Worm (Caenorhabditis elegans) whole organism, late embryonic: Measurements from ENCODE around the gene tag-250.
A peak's percentile ranks its signal among the peaks of the same experiment; 100 is the strongest.

Source experiments
- C08G9.2 ChIP-seq: sonication (generic microtip); optimal IDR thresholded peaks from 2 replicates; lab custom pipeline; 2016; ENCODE audit warnings: mild to moderate bottlenecking, missing genetic modification characterization, moderate library complexity, missing compliant biosample characterization
- C38D4.7 ChIP-seq: fragments of 200-800 bp; sonication (Bioruptor generic); optimal IDR thresholded peaks from 2 replicates; lab custom pipeline; 2018; ENCODE audit warnings: mild to moderate bottlenecking, missing genetic modification characterization, moderate library complexity, missing compliant biosample characterization
- K02D7.2 ChIP-seq: sonication (generic microtip); optimal IDR thresholded peaks from 2 replicates; lab custom pipeline; 2017; ENCODE audit warnings: mild to moderate bottlenecking, missing genetic modification characterization, missing compliant biosample characterization
- K09A11.1 ChIP-seq: sonication (generic microtip); optimal IDR thresholded peaks from 2 replicates; lab custom pipeline; 2017; ENCODE audit warnings: antibody characterized with exemption, mild to moderate bottlenecking, missing genetic modification characterization, missing compliant biosample characterization; ENCODE audit not compliant: insufficient read depth
- ahr-1 ChIP-seq: sonication (generic microtip); optimal IDR thresholded peaks from 2 replicates; lab custom pipeline; 2016; ENCODE audit warnings: missing genetic modification characterization, missing compliant biosample characterization
- ceh-14 ChIP-seq: sonication (generic microtip); optimal IDR thresholded peaks from 2 replicates; lab custom pipeline; 2016; ENCODE audit warnings: missing genotype, missing genetic modification characterization, missing compliant biosample characterization
- ceh-18 ChIP-seq: sonication (generic microtip); optimal IDR thresholded peaks from 2 replicates; lab custom pipeline; 2016; ENCODE audit warnings: missing genetic modification characterization, missing compliant biosample characterization
- ceh-22 ChIP-seq: sonication (generic microtip); optimal IDR thresholded peaks from 2 replicates; lab custom pipeline; 2017; ENCODE audit warnings: missing biosample characterization, missing genetic modification characterization
- ceh-34 ChIP-seq: sonication (generic microtip); optimal IDR thresholded peaks from 2 replicates; lab custom pipeline; 2016; ENCODE audit warnings: mild to moderate bottlenecking, missing genetic modification characterization, missing compliant biosample characterization
- ceh-45 ChIP-seq: fragments of 200-800 bp; sonication (Bioruptor generic); IDR thresholded peaks from 2 replicates; pipeline ENCODE4 v1.3.6; 2022; ENCODE audit warnings: missing genetic modification reagents, missing genetic modification characterization, missing compliant biosample characterization
- ceh-6 ChIP-seq: fragments of 200-800 bp; sonication (Bioruptor generic); optimal IDR thresholded peaks from 2 replicates; lab custom pipeline; 2018; ENCODE audit warnings: mild to moderate bottlenecking, missing genetic modification characterization, missing compliant biosample characterization
- elt-2 ChIP-seq: sonication (generic microtip); optimal IDR thresholded peaks from 2 replicates; lab custom pipeline; 2016; ENCODE audit warnings: missing genetic modification reagents, missing genetic modification characterization, missing compliant biosample characterization
- elt-4 ChIP-seq: sonication (generic microtip); optimal IDR thresholded peaks from 2 replicates; lab custom pipeline; 2016; ENCODE audit warnings: missing genetic modification characterization, missing compliant biosample characterization
- fkh-10 ChIP-seq: fragments of 150-350 bp; optimal IDR thresholded peaks from 2 replicates; lab custom pipeline; 2014; ENCODE audit warnings: missing biosample characterization, missing genetic modification reagents, missing genetic modification characterization
- hlh-15 ChIP-seq: sonication (generic microtip); optimal IDR thresholded peaks from 2 replicates; lab custom pipeline; 2016; ENCODE audit warnings: missing genetic modification characterization, missing compliant biosample characterization
- hlh-30 ChIP-seq: sonication (generic microtip); optimal IDR thresholded peaks from 2 replicates; lab custom pipeline; 2017; ENCODE audit warnings: antibody characterized with exemption, missing genetic modification characterization, missing compliant biosample characterization; ENCODE audit not compliant: insufficient read depth
- hlh-8 ChIP-seq: sonication (generic microtip); optimal IDR thresholded peaks from 2 replicates; lab custom pipeline; 2016; ENCODE audit warnings: missing genotype, missing genetic modification characterization, missing compliant biosample characterization
- lim-6 ChIP-seq: sonication (generic microtip); optimal IDR thresholded peaks from 2 replicates; lab custom pipeline; 2016; ENCODE audit warnings: missing genetic modification characterization, missing compliant biosample characterization
- lin-11 ChIP-seq: fragments of 200-800 bp; sonication (Bioruptor generic); optimal IDR thresholded peaks from 2 replicates; lab custom pipeline; 2018; ENCODE audit warnings: mild to moderate bottlenecking, missing genetic modification characterization, missing compliant biosample characterization
- madf-2 ChIP-seq: sonication (generic microtip); optimal IDR thresholded peaks from 2 replicates; lab custom pipeline; 2017; ENCODE audit warnings: missing genetic modification characterization, missing compliant biosample characterization
- nfya-1 ChIP-seq: sonication (generic microtip); optimal IDR thresholded peaks from 2 replicates; lab custom pipeline; 2017; ENCODE audit warnings: missing genetic modification characterization, mild to moderate bottlenecking, missing compliant biosample characterization, antibody characterized with exemption, moderate library complexity
- npax-4 ChIP-seq: sonication (generic microtip); optimal IDR thresholded peaks from 2 replicates; lab custom pipeline; 2016; ENCODE audit warnings: missing genetic modification characterization, missing compliant biosample characterization
- pag-3 ChIP-seq: sonication (generic microtip); optimal IDR thresholded peaks from 2 replicates; lab custom pipeline; 2016; ENCODE audit warnings: missing compliant biosample characterization, missing genetic modification characterization, borderline replicate concordance
- pha-4 ChIP-seq: fragments of 150-350 bp; optimal IDR thresholded peaks from 2 replicates; lab custom pipeline; 2018; ENCODE audit warnings: missing biosample characterization, missing genetic modification reagents, missing genetic modification characterization
- pqm-1 ChIP-seq: sonication (generic microtip); optimal IDR thresholded peaks from 2 replicates; lab custom pipeline; 2016; ENCODE audit warnings: missing genetic modification characterization, missing compliant biosample characterization
- pros-1 ChIP-seq: fragments of 150-350 bp; optimal IDR thresholded peaks from 2 replicates; lab custom pipeline; 2014; ENCODE audit warnings: missing biosample characterization, missing genetic modification reagents, missing genetic modification characterization
- rnt-1 ChIP-seq: sonication (generic microtip); optimal IDR thresholded peaks from 2 replicates; lab custom pipeline; 2016; ENCODE audit warnings: missing genetic modification characterization, missing compliant biosample characterization
- sox-2 ChIP-seq: fragments of 200-800 bp; sonication (Bioruptor generic); IDR thresholded peaks from 2 replicates; pipeline ENCODE4 v1.3.6; 2022; ENCODE audit warnings: missing genetic modification reagents, missing genetic modification characterization, missing compliant biosample characterization
- sox-4 ChIP-seq: sonication (generic microtip); optimal IDR thresholded peaks from 2 replicates; lab custom pipeline; 2017; ENCODE audit warnings: mild to moderate bottlenecking, missing genetic modification characterization, inconsistent platforms, missing compliant biosample characterization
- unc-3 ChIP-seq, 2 experiments: fragments of 200-800 bp in 1 of 2; sonication (Bioruptor generic) in 1 of 2; sonication (generic microtip) in 1 of 2; conservative IDR thresholded peaks in 1 of 2; optimal IDR thresholded peaks in 1 of 2; 2 replicates each; pipeline versions ENCODE4 v1.3.6 to Lab custom; 2016 to 2022; ENCODE audit warnings: missing compliant biosample characterization in 2 of 2, missing genetic modification characterization in 2 of 2, missing genetic modification reagents in 1 of 2
- unc-55 ChIP-seq: sonication (generic microtip); optimal IDR thresholded peaks from 2 replicates; lab custom pipeline; 2017; ENCODE audit warnings: missing biosample characterization, missing genetic modification reagents, missing genetic modification characterization
- unc-86 ChIP-seq: sonication (generic microtip); optimal IDR thresholded peaks from 2 replicates; lab custom pipeline; 2016; ENCODE audit warnings: missing genetic modification characterization, missing compliant biosample characterization
- zip-5 ChIP-seq: sonication (generic microtip); optimal IDR thresholded peaks from 2 replicates; lab custom pipeline; 2016; ENCODE audit warnings: missing genetic modification characterization, missing compliant biosample characterization
- ztf-16 ChIP-seq: sonication (generic microtip); optimal IDR thresholded peaks from 2 replicates; lab custom pipeline; 2017; ENCODE audit warnings: missing genetic modification characterization, missing compliant biosample characterization

The tag-250 gene

ce11 chrIII:7946968-7947491 is 22.3 kb upstream of the tag-250 start, which contains the start of gene gsto-1:
gsto-1 (minus strand) TSS chrIII:7947018.
- TF ChIP-seq ceh-18 (tag; lab: Kevin White, UChicago): no peak
- TF ChIP-seq unc-86 (tag; lab: Kevin White, UChicago): no peak
- no peak for TF ChIP-seq lim-6 (tag; lab: Kevin White, UChicago)
- no peak for TF ChIP-seq pag-3
- TF ChIP-seq pha-4: no peak
- TF ChIP-seq elt-4 (tag; lab: Kevin White, UChicago): no peak
- no peak for TF ChIP-seq sox-2 (GFP tag; lab: Robert Waterston, UW)
- no peak for TF ChIP-seq npax-4 (tag; lab: Kevin White, UChicago)
- no peak for TF ChIP-seq ceh-34 (tag; lab: Kevin White, UChicago)
- no peak for TF ChIP-seq ceh-14
- TF ChIP-seq ztf-16 (tag; lab: Kevin White, UChicago): no peak

DNA sequence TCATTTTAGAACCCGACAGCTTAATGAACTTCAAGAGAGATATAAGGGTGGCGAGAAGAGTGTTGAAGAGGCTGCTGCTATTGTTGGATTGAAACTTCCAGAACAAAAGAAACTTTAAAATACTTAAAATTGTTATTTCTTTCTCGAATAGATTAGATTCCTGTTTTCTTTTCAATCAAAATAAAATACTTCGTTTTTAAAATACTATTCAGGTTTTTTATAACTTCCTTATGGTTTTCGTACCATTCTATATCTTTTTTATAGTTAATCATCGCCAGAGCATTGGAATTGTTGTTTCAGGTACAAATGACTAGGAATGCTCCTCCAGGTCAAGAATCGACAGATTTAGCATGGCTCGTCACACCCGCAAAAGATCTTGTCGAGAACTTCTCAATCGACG is 16.7 kb upstream of the tag-250 start, which contains the start of gene kle-2:
Gene kle-2 (plus strand): TSS at position 301 of the 400 bp plus-strand sequence.
- no peak for TF ChIP-seq pros-1 (tag; lab: Kevin White, UChicago)
- TF ChIP-seq lim-6 (tag; lab: Kevin White, UChicago): no peak
- TF ChIP-seq elt-2 (tag; lab: Kevin White, UChicago): no peak
- no peak for TF ChIP-seq unc-3 (GFP tag; conservative IDR thresholded peaks at IDR 0.05; lab: Robert Waterston, UW)
- TF ChIP-seq unc-3 (tag; optimal IDR thresholded peaks at IDR 0.05; lab: Kevin White, UChicago): no peak
- no peak for TF ChIP-seq pha-4
- no peak for TF ChIP-seq sox-2 (GFP tag; lab: Robert Waterston, UW)
- TF ChIP-seq rnt-1 (tag; lab: Kevin White, UChicago): no peak
- TF ChIP-seq C08G9.2 (tag; lab: Kevin White, UChicago): no peak
- TF ChIP-seq madf-2 (tag; lab: Kevin White, UChicago): no peak
- no peak for TF ChIP-seq K09A11.1 (tag; lab: Kevin White, UChicago)
- no peak for TF ChIP-seq ceh-45 (GFP tag; lab: Robert Waterston, UW)
- no peak for TF ChIP-seq K02D7.2
- no peak for TF ChIP-seq ahr-1 (tag; lab: Kevin White, UChicago)
- no peak for TF ChIP-seq pqm-1 (tag; lab: Kevin White, UChicago)
- no peak for TF ChIP-seq sox-4 (tag; lab: Kevin White, UChicago)
- TF ChIP-seq hlh-30 (tag; lab: Kevin White, UChicago): no peak
- no peak for TF ChIP-seq ceh-22
- no peak for TF ChIP-seq fkh-10 (GFP tag; lab: Kevin White, UChicago)
- TF ChIP-seq hlh-8 (tag; lab: Kevin White, UChicago): no peak
- no peak for TF ChIP-seq C38D4.7 (GFP tag; lab: Kevin White, UChicago)

- TF ChIP-seq zip-5 (tag; lab: Kevin White, UChicago) (no peak), nfya-1 (tag; lab: Kevin White, UChicago) (peak; percentile 56)
Measured at ce11 chrIII:7940819-7941218, 16.1 kb upstream of the tag-250 start, which contains the start of gene C29E4.12. C29E4.12 (plus strand) TSS chrIII:7941151.

DNA sequence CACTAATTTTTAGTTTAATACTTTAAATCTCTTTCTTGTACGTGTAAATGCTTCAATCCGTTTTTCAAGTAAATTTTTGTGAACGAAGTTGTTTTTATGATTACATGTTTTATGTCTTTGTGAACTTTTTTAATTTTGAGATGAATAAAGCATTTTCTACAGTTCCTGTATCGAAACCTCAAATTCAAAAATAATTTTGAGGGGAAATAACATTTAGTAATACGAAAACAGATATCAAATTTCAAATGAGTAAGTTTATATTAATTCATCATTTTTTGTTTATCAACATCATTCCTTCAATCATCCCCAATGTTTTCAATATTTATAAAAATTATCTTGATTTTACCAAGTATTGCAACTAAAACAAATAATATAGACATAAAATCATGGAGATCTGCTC is 12.8 kb upstream of the tag-250 start, which contains the start of gene C29E4.10:
Gene C29E4.10 (plus strand): TSS at position 301 of the 400 bp plus-strand sequence.
- TF ChIP-seq hlh-15 (no peak), madf-2 (tag; lab: Kevin White, UChicago) (no peak), unc-55 (GFP tag; lab: Kevin White, UChicago) (no peak), pha-4 (no peak), ceh-6 (GFP tag; lab: Kevin White, UChicago) (no peak), lin-11 (tag; lab: Kevin White, UChicago) (no peak)
